Fruit fly (Drosophila melanogaster) whole organism: Measurements from ENCODE around the gene Polr1F.

ENCODE experiments used
- CG8478 ChIP-seq: fragments of >200 bp; optimal IDR thresholded peaks from 2 replicates; lab custom pipeline; 2018; ENCODE audit warnings: inconsistent platforms
- Dll ChIP-seq: fragments of >200 bp; optimal IDR thresholded peaks from 2 replicates; lab custom pipeline; 2017
- EcR ChIP-seq, 2 experiments: fragments of >200 bp; optimal IDR thresholded peaks; 2 replicates each; lab custom pipeline; 2017; ENCODE audit warnings: missing biosample characterization in 2 of 2, missing genetic modification characterization in 2 of 2, missing genetic modification reagents in 2 of 2
- pan ChIP-seq: fragments of >200 bp; optimal IDR thresholded peaks from 2 replicates; lab custom pipeline; 2017
- usp ChIP-seq: fragments of >200 bp; optimal IDR thresholded peaks from 2 replicates; lab custom pipeline; 2017; ENCODE audit warnings: missing biosample characterization, missing genetic modification characterization, mixed read lengths

DNA sequence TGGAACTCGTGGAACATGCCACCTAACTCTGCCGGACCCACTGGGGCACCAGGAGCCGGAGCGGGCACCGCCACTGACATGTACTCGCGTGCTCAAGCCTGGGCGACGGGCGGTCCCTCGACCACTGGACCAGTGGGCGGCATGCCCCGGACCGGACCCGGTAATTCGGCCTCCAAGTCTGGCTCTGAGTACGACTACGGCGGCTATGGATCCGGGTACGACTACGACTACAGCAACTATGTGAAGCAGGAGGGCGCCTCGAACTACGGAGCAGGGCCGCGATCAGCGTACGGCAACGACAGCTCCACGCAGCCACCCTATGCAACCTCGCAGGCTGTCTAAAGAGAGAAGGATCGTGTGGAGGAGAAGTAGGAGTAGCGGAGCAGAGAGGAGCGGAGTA is 17.5 kb upstream of the Polr1F start:
- TF ChIP-seq Dll (lab: Kevin White, UChicago) (no peak), CG8478 (lab: Kevin White, UChicago) (no peak), usp (GFP tag; lab: Kevin White, UChicago) (no peak), EcR (GFP tag; optimal IDR thresholded peaks at IDR 0.05; lab: Kevin White, UChicago) (no peak), pan (lab: Kevin White, UChicago) (no peak)
